Worm (Caenorhabditis elegans) whole organism, mixed stage, embryonic: Measurements from ENCODE around the gene atad-3.

Source experiments
- M03D4.4 ChIP-seq: sonication (generic microtip); optimal IDR thresholded peaks from 2 replicates; lab custom pipeline; 2017; ENCODE audit warnings: mild to moderate bottlenecking, missing genetic modification characterization, missing compliant biosample characterization
- bed-3 ChIP-seq: fragments of 200-800 bp; sonication (Bioruptor generic); optimal IDR thresholded peaks from 3 replicates; lab custom pipeline; 2018; ENCODE audit warnings: mild to moderate bottlenecking, missing genetic modification characterization, moderate library complexity, missing compliant biosample characterization
- blmp-1 ChIP-seq: fragments of 150-350 bp; optimal IDR thresholded peaks from 2 replicates; lab custom pipeline; 2014; ENCODE audit warnings: missing biosample characterization, missing genetic modification characterization
- ceh-39 ChIP-seq: fragments of 150-350 bp; optimal IDR thresholded peaks from 2 replicates; lab custom pipeline; 2014; ENCODE audit warnings: missing biosample characterization, missing genetic modification characterization
- ceh-43 ChIP-seq: fragments of 200-800 bp; sonication (Bioruptor generic); optimal IDR thresholded peaks from 2 replicates; lab custom pipeline; 2018; ENCODE audit warnings: mild to moderate bottlenecking, missing genetic modification characterization, moderate library complexity, missing compliant biosample characterization
- ceh-83 ChIP-seq: fragments of 200-800 bp; sonication (Bioruptor generic); optimal IDR thresholded peaks from 2 replicates; lab custom pipeline; 2018; ENCODE audit warnings: mild to moderate bottlenecking, missing genetic modification characterization, missing compliant biosample characterization
- ces-1 ChIP-seq: fragments of 150-350 bp; optimal IDR thresholded peaks from 2 replicates; lab custom pipeline; 2014; ENCODE audit warnings: missing biosample characterization, missing genetic modification reagents, missing genetic modification characterization
- cnd-1 ChIP-seq: fragments of 200-800 bp; sonication (Bioruptor generic); optimal IDR thresholded peaks from 2 replicates; lab custom pipeline; 2018; ENCODE audit warnings: mild to moderate bottlenecking, missing genetic modification characterization, missing compliant biosample characterization
- drap-1 ChIP-seq: fragments of 200-800 bp; sonication (Bioruptor generic); optimal IDR thresholded peaks from 3 replicates; lab custom pipeline; 2018; ENCODE audit warnings: mild to moderate bottlenecking, missing genetic modification characterization, missing compliant biosample characterization
- elt-1 ChIP-seq: sonication (generic microtip); optimal IDR thresholded peaks from 2 replicates; lab custom pipeline; 2017; ENCODE audit warnings: missing genetic modification characterization, mild to moderate bottlenecking, missing compliant biosample characterization, antibody characterized with exemption, moderate library complexity, borderline replicate concordance; ENCODE audit not compliant: insufficient read depth
- elt-3 ChIP-seq: fragments of 150-350 bp; optimal IDR thresholded peaks from 2 replicates; lab custom pipeline; 2014; ENCODE audit warnings: missing biosample characterization, missing genetic modification characterization
- flh-1 ChIP-seq: fragments of 200-800 bp; sonication (Bioruptor generic); optimal IDR thresholded peaks from 2 replicates; lab custom pipeline; 2018; ENCODE audit warnings: mild to moderate bottlenecking, missing genetic modification characterization, moderate library complexity, missing compliant biosample characterization
- ham-2 ChIP-seq: fragments of 200-800 bp; sonication (Bioruptor generic); optimal IDR thresholded peaks from 2 replicates; lab custom pipeline; 2018; ENCODE audit warnings: mild to moderate bottlenecking, missing genetic modification characterization, missing compliant biosample characterization
- hlh-1 ChIP-seq: fragments of 150-350 bp; optimal IDR thresholded peaks from 2 replicates; lab custom pipeline; 2014; ENCODE audit warnings: missing biosample characterization, missing genetic modification reagents, missing genetic modification characterization
- lin-13 ChIP-seq: fragments of 150-350 bp; optimal IDR thresholded peaks from 2 replicates; lab custom pipeline; 2014; ENCODE audit warnings: missing biosample characterization, missing genetic modification characterization
- lin-32 ChIP-seq: fragments of 200-800 bp; sonication (Bioruptor generic); optimal IDR thresholded peaks from 2 replicates; lab custom pipeline; 2018; ENCODE audit warnings: mild to moderate bottlenecking, missing genetic modification characterization, missing compliant biosample characterization
- lsy-2 ChIP-seq: fragments of 150-350 bp; optimal IDR thresholded peaks from 2 replicates; lab custom pipeline; 2014; ENCODE audit warnings: missing biosample characterization, missing genetic modification characterization
- mab-5 ChIP-seq: fragments of 150-350 bp; optimal IDR thresholded peaks from 2 replicates; lab custom pipeline; 2014; ENCODE audit warnings: missing biosample characterization, missing genetic modification characterization
- mep-1 ChIP-seq: fragments of 150-350 bp; optimal IDR thresholded peaks from 2 replicates; lab custom pipeline; 2017; ENCODE audit warnings: missing biosample characterization, missing genetic modification reagents, missing genetic modification characterization, inconsistent platforms
- mls-2 ChIP-seq: sonication (generic microtip); optimal IDR thresholded peaks from 2 replicates; lab custom pipeline; 2016; ENCODE audit warnings: mild to moderate bottlenecking, missing genetic modification characterization, moderate library complexity, missing compliant biosample characterization
- nhr-12 ChIP-seq: fragments of 150-350 bp; optimal IDR thresholded peaks from 2 replicates; lab custom pipeline; 2014; ENCODE audit warnings: missing biosample characterization, missing genetic modification characterization
- nhr-2 ChIP-seq: fragments of 150-350 bp; optimal IDR thresholded peaks from 2 replicates; lab custom pipeline; 2014; ENCODE audit warnings: missing biosample characterization, missing genetic modification characterization
- nhr-237 ChIP-seq: fragments of 150-350 bp; optimal IDR thresholded peaks from 2 replicates; lab custom pipeline; 2014; ENCODE audit warnings: missing biosample characterization, missing genetic modification characterization
- nhr-28 ChIP-seq: fragments of 150-350 bp; optimal IDR thresholded peaks from 2 replicates; lab custom pipeline; 2014; ENCODE audit warnings: missing biosample characterization, missing genetic modification characterization
- nhr-76 ChIP-seq: sonication (generic microtip); optimal IDR thresholded peaks from 2 replicates; lab custom pipeline; 2017; ENCODE audit warnings: missing biosample characterization, missing genetic modification characterization
- pha-4 ChIP-seq: fragments of 150-350 bp; optimal IDR thresholded peaks from 2 replicates; lab custom pipeline; 2018; ENCODE audit warnings: missing biosample characterization, missing genetic modification reagents, missing genetic modification characterization
- sem-2 ChIP-seq: fragments of 200-800 bp; sonication (Bioruptor generic); optimal IDR thresholded peaks from 2 replicates; lab custom pipeline; 2018; ENCODE audit warnings: mild to moderate bottlenecking, missing genetic modification characterization, missing compliant biosample characterization
- snpc-4 ChIP-seq: fragments of 150-350 bp; optimal IDR thresholded peaks from 2 replicates; lab custom pipeline; 2014; ENCODE audit warnings: missing biosample characterization, missing genetic modification characterization
- sptf-1 ChIP-seq: sonication (generic microtip); optimal IDR thresholded peaks from 2 replicates; lab custom pipeline; 2017; ENCODE audit warnings: mild to moderate bottlenecking, missing genetic modification characterization, moderate library complexity, missing compliant biosample characterization
- tbx-8 ChIP-seq: fragments of 200-800 bp; sonication (Bioruptor generic); optimal IDR thresholded peaks from 2 replicates; lab custom pipeline; 2018; ENCODE audit warnings: mild to moderate bottlenecking, missing genetic modification characterization, moderate library complexity, missing compliant biosample characterization
- unc-120 ChIP-seq: sonication (generic microtip); optimal IDR thresholded peaks from 2 replicates; lab custom pipeline; 2017; ENCODE audit warnings: missing genetic modification characterization, missing compliant biosample characterization; ENCODE audit not compliant: poor library complexity, severe bottlenecking
- unc-39 ChIP-seq: fragments of 150-350 bp; optimal IDR thresholded peaks from 2 replicates; lab custom pipeline; 2014; ENCODE audit warnings: missing biosample characterization, missing genetic modification characterization
- unc-62 ChIP-seq: fragments of 150-350 bp; optimal IDR thresholded peaks from 2 replicates; lab custom pipeline; 2014; ENCODE audit warnings: missing biosample characterization, missing genetic modification reagents, missing genetic modification characterization
- zip-8 ChIP-seq: fragments of 150-350 bp; optimal IDR thresholded peaks from 2 replicates; lab custom pipeline; 2014; ENCODE audit warnings: missing biosample characterization, missing genetic modification characterization
- ztf-11 ChIP-seq: fragments of 150-350 bp; optimal IDR thresholded peaks from 2 replicates; lab custom pipeline; 2014; ENCODE audit warnings: missing biosample characterization, missing genetic modification characterization

The atad-3 gene

ce11 chrII:10248355-10249041 lies at the start of gene atad-3:
Gene atad-3, plus strand, starts transcription at chrII:10248991.
- TF ChIP-seq zip-8 (tag; lab: Kevin White, UChicago) (no peak), sptf-1 (tag; lab: Kevin White, UChicago) (peak; percentile 92), unc-120 (tag; lab: Kevin White, UChicago) (peak; percentile 58), nhr-237 (tag; lab: Kevin White, UChicago) (peak; percentile 69), ceh-83 (GFP tag; lab: Kevin White, UChicago) (no peak), unc-62 (GFP tag; lab: Kevin White, UChicago) (peak; percentile 23), bed-3 (GFP tag; lab: Kevin White, UChicago) (peak; percentile 54), unc-39 (tag; lab: Kevin White, UChicago) (no peak), mls-2 (tag; lab: Kevin White, UChicago) (peak; percentile 80), tbx-8 (peak; percentile 12), hlh-1 (tag; lab: Kevin White, UChicago) (peak; percentile 38), mab-5 (tag; lab: Kevin White, UChicago) (no peak), ces-1 (peak; percentile 79), lin-32 (GFP tag; lab: Kevin White, UChicago) (peak; percentile 67), nhr-12 (tag; lab: Kevin White, UChicago) (no peak), M03D4.4 (tag; lab: Kevin White, UChicago) (peak; percentile 73), snpc-4 (no peak), ham-2 (peak; percentile 3), elt-1 (tag; lab: Kevin White, UChicago) (no peak), mep-1 (peak; percentile 87), lsy-2 (tag; lab: Kevin White, UChicago) (peak; percentile 62), cnd-1 (tag; lab: Kevin White, UChicago) (peak; percentile 71), ceh-43 (GFP tag; lab: Kevin White, UChicago) (no peak), lin-13 (tag; lab: Kevin White, UChicago) (peak; percentile 83), ztf-11 (tag; lab: Kevin White, UChicago) (peak; percentile 71), sem-2 (peak; percentile 24), pha-4 (peak; percentile 15), drap-1 (GFP tag; lab: Kevin White, UChicago) (peak; percentile 78)
- TF ChIP-seq, all 35 proteins: peak for 20

- TF ChIP-seq flh-1 (no peak), ces-1 (no peak), ceh-83 (GFP tag; lab: Kevin White, UChicago) (no peak), sptf-1 (tag; lab: Kevin White, UChicago) (no peak), mab-5 (tag; lab: Kevin White, UChicago) (no peak), elt-3 (tag; lab: Kevin White, UChicago) (no peak), unc-62 (GFP tag; lab: Kevin White, UChicago) (no peak), hlh-1 (tag; lab: Kevin White, UChicago) (no peak), pha-4 (no peak)
Measured at ce11 chrII:10199906-10200305, 48.9 kb upstream of the atad-3 start, which contains the start of gene R05H5.4. Gene R05H5.4, minus strand, starts transcription at chrII:10200006.

- TF ChIP-seq mls-2 (tag; lab: Kevin White, UChicago) (no peak), sptf-1 (tag; lab: Kevin White, UChicago) (peak; percentile 44), unc-62 (GFP tag; lab: Kevin White, UChicago) (no peak), lsy-2 (tag; lab: Kevin White, UChicago) (peak; percentile 55), pha-4 (no peak), hlh-1 (tag; lab: Kevin White, UChicago) (no peak), ces-1 (peak; percentile 85), mep-1 (no peak), mab-5 (tag; lab: Kevin White, UChicago) (no peak), nhr-12 (tag; lab: Kevin White, UChicago) (no peak)
Measured at ce11 chrII:10200759-10201158, 48.0 kb upstream of the atad-3 start, which contains the start of gene arv-1. Gene arv-1, minus strand, starts transcription at chrII:10200823.

- TF ChIP-seq elt-3 (tag; lab: Kevin White, UChicago), result no peak
- no peak for TF ChIP-seq nhr-12 (tag; lab: Kevin White, UChicago)
- no peak for TF ChIP-seq nhr-2
- TF ChIP-seq sem-2, result no peak
- TF ChIP-seq snpc-4, result no peak
- TF ChIP-seq ceh-83 (GFP tag; lab: Kevin White, UChicago), result peak; percentile 20
- TF ChIP-seq ztf-11 (tag; lab: Kevin White, UChicago), result no peak
- TF ChIP-seq hlh-1 (tag; lab: Kevin White, UChicago), result peak; percentile 32
- peak; percentile 52 for TF ChIP-seq mls-2 (tag; lab: Kevin White, UChicago)
- TF ChIP-seq lsy-2 (tag; lab: Kevin White, UChicago), result no peak
- peak; percentile 33 for TF ChIP-seq M03D4.4 (tag; lab: Kevin White, UChicago)
- TF ChIP-seq lin-32 (GFP tag; lab: Kevin White, UChicago), result no peak
- no peak for TF ChIP-seq blmp-1 (tag; lab: Kevin White, UChicago)
- no peak for TF ChIP-seq lin-13 (tag; lab: Kevin White, UChicago)
- no peak for TF ChIP-seq unc-39 (tag; lab: Kevin White, UChicago)
- no peak for TF ChIP-seq bed-3 (GFP tag; lab: Kevin White, UChicago)
- no peak for TF ChIP-seq nhr-76 (tag; lab: Kevin White, UChicago)
- no peak for TF ChIP-seq mab-5 (tag; lab: Kevin White, UChicago)
- no peak for TF ChIP-seq cnd-1 (tag; lab: Kevin White, UChicago)
- peak; percentile 67 for TF ChIP-seq unc-120 (tag; lab: Kevin White, UChicago)
- no peak for TF ChIP-seq elt-1 (tag; lab: Kevin White, UChicago)
- TF ChIP-seq drap-1 (GFP tag; lab: Kevin White, UChicago), result peak; percentile 62
- TF ChIP-seq nhr-237 (tag; lab: Kevin White, UChicago), result no peak
- no peak for TF ChIP-seq nhr-28 (tag; lab: Kevin White, UChicago)
- TF ChIP-seq ceh-43 (GFP tag; lab: Kevin White, UChicago), result no peak
- peak; percentile 37 for TF ChIP-seq mep-1
- no peak for TF ChIP-seq ceh-39 (tag; lab: Kevin White, UChicago)
- peak; percentile 64 for TF ChIP-seq sptf-1 (tag; lab: Kevin White, UChicago)
- TF ChIP-seq ces-1, result peak; percentile 59
- TF ChIP-seq zip-8 (tag; lab: Kevin White, UChicago), result peak; percentile 71
- TF ChIP-seq tbx-8, result no peak
- TF ChIP-seq ham-2, result no peak
- peak; percentile 29 for TF ChIP-seq unc-62 (GFP tag; lab: Kevin White, UChicago)
- TF ChIP-seq flh-1, result no peak
- TF ChIP-seq pha-4, result peak; percentile 68
Measured at ce11 chrII:10202275-10202674, 46.5 kb upstream of the atad-3 start.
